Worm (Caenorhabditis elegans) whole organism, L3 larva: ENCODE results near the gene inx-3.
A peak's percentile ranks its signal among the peaks of the same experiment; 100 is the strongest.

Source experiments
- ama-1 ChIP-seq: fragments of 150-350 bp; optimal IDR thresholded peaks from 2 replicates; lab custom pipeline; 2018
- elt-2 ChIP-seq: sonication (generic microtip); optimal IDR thresholded peaks from 2 replicates; lab custom pipeline; 2016; ENCODE audit warnings: missing genetic modification reagents, mild to moderate bottlenecking, missing genetic modification characterization, missing compliant biosample characterization
- fkh-10 ChIP-seq: sonication (generic microtip); optimal IDR thresholded peaks from 2 replicates; lab custom pipeline; 2017; ENCODE audit warnings: missing biosample characterization, missing genetic modification reagents, missing genetic modification characterization
- hmg-11 ChIP-seq: sonication (generic microtip); optimal IDR thresholded peaks from 2 replicates; lab custom pipeline; 2016; ENCODE audit warnings: missing genetic modification characterization, missing compliant biosample characterization
- jun-1 ChIP-seq: fragments of 150-350 bp; optimal IDR thresholded peaks from 2 replicates; lab custom pipeline; 2014; ENCODE audit warnings: missing biosample characterization, missing genetic modification reagents, missing genetic modification characterization
- mdl-1 ChIP-seq: fragments of 150-350 bp; optimal IDR thresholded peaks from 2 replicates; lab custom pipeline; 2014; ENCODE audit warnings: missing biosample characterization, missing genetic modification characterization
- pha-4 ChIP-seq: fragments of 150-350 bp; optimal IDR thresholded peaks from 2 replicates; lab custom pipeline; 2014; ENCODE audit warnings: missing biosample characterization, missing genetic modification reagents, missing genetic modification characterization
- ztf-11 ChIP-seq: fragments of 150-350 bp; optimal IDR thresholded peaks from 2 replicates; lab custom pipeline; 2014; ENCODE audit warnings: missing biosample characterization, missing genetic modification characterization

Gene inx-3

DNA sequence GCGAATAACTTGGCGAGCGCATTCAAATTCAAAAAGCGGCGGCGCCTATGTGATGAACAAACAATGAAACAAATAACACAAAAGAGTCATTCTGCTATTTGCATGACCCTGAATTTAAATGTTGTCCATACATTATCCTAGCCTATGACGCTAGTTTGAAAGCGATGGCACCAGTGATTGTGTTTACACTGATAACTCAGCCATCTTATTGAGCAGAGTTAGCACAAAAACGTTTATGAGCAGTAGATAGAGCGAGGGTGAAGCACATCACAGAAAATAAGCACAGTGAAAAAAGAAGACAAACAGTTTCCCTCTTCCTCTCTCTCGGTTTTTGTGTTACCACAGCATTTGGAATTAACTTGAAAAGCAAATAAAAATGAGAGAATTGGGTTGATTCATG lies 47.3 kb downstream of the inx-3 start:
- TF ChIP-seq fkh-10 (GFP tag; lab: Kevin White, UChicago) = no peak
- no peak for TF ChIP-seq ztf-11
- TF ChIP-seq elt-2 (tag; lab: Kevin White, UChicago) = peak; percentile 8
- no peak for TF ChIP-seq mdl-1 (tag; lab: Kevin White, UChicago)
- peak; percentile 37 for TF ChIP-seq jun-1
- TF ChIP-seq ama-1 (lab: Kevin White, UChicago) = no peak
- TF ChIP-seq hmg-11 (tag; lab: Kevin White, UChicago) = no peak
- TF ChIP-seq pha-4 (tag; lab: Kevin White, UChicago) = peak; percentile 79
